Worm (Caenorhabditis elegans) whole organism, early embryonic: ENCODE measurements around the gene cox-17.

Experiments used
- B0310.2 ChIP-seq: sonication (generic microtip); optimal IDR thresholded peaks from 2 replicates; lab custom pipeline; 2016; ENCODE audit warnings: mild to moderate bottlenecking, missing genetic modification characterization, missing compliant biosample characterization
- F13C5.2 ChIP-seq: sonication (generic microtip); optimal IDR thresholded peaks from 2 replicates; lab custom pipeline; 2017; ENCODE audit warnings: mild to moderate bottlenecking, missing genetic modification characterization, inconsistent platforms, missing compliant biosample characterization
- aly-1 ChIP-seq: sonication (generic microtip); optimal IDR thresholded peaks from 2 replicates; lab custom pipeline; 2016; ENCODE audit warnings: missing genetic modification characterization, missing compliant biosample characterization
- ama-1 ChIP-seq: fragments of 150-350 bp; optimal IDR thresholded peaks from 2 replicates; lab custom pipeline; 2014
- ceh-13 ChIP-seq: fragments of 200-800 bp; sonication (Bioruptor generic); optimal IDR thresholded peaks from 2 replicates; lab custom pipeline; 2018; ENCODE audit warnings: mild to moderate bottlenecking, missing genetic modification characterization, missing compliant biosample characterization
- ceh-36 ChIP-seq: sonication (generic microtip); optimal IDR thresholded peaks from 2 replicates; lab custom pipeline; 2016; ENCODE audit warnings: missing genetic modification characterization, inconsistent platforms, missing compliant biosample characterization
- ets-7 ChIP-seq: sonication (generic microtip); optimal IDR thresholded peaks from 2 replicates; lab custom pipeline; 2016; ENCODE audit warnings: missing genotype, missing genetic modification characterization, missing compliant biosample characterization
- flt-1 ChIP-seq: fragments of 200-800 bp; sonication (Bioruptor generic); IDR thresholded peaks from 2 replicates; pipeline ENCODE4 v1.3.6; 2022; ENCODE audit warnings: missing genetic modification characterization, missing compliant biosample characterization
- hmbx-1 ChIP-seq: sonication (generic microtip); optimal IDR thresholded peaks from 2 replicates; lab custom pipeline; 2016; ENCODE audit warnings: mild to moderate bottlenecking, missing genetic modification characterization, missing compliant biosample characterization
- hmg-4 ChIP-seq: fragments of 200-800 bp; sonication (Bioruptor generic); optimal IDR thresholded peaks from 2 replicates; lab custom pipeline; 2018; ENCODE audit warnings: mild to moderate bottlenecking, missing genetic modification characterization, missing compliant biosample characterization
- hnd-1 ChIP-seq: sonication (generic microtip); optimal IDR thresholded peaks from 2 replicates; lab custom pipeline; 2016; ENCODE audit warnings: missing genetic modification characterization, missing compliant biosample characterization
- pes-1 ChIP-seq: fragments of 200-800 bp; sonication (Bioruptor generic); IDR thresholded peaks from 2 replicates; pipeline ENCODE4 v1.3.6; 2022; ENCODE audit warnings: missing genetic modification reagents, missing genetic modification characterization, missing compliant biosample characterization
- scrt-1 ChIP-seq: fragments of 200-800 bp; sonication (Bioruptor generic); IDR thresholded peaks from 2 replicates; pipeline ENCODE4 v1.3.6; 2022; ENCODE audit warnings: missing genetic modification characterization, missing compliant biosample characterization
- sea-1 ChIP-seq: fragments of 200-800 bp; sonication (Bioruptor generic); conservative IDR thresholded peaks from 2 replicates; pipeline ENCODE4 v1.3.6; 2022; ENCODE audit warnings: missing genetic modification characterization, missing compliant biosample characterization
- tbx-11 ChIP-seq: fragments of 200-800 bp; sonication (Bioruptor generic); IDR thresholded peaks from 2 replicates; pipeline ENCODE4 v1.3.6; 2022; ENCODE audit warnings: missing genetic modification characterization, missing compliant biosample characterization
- tbx-37 ChIP-seq: fragments of 200-800 bp; sonication (Bioruptor generic); conservative IDR thresholded peaks from 2 replicates; pipeline ENCODE4 v1.3.6; 2022; ENCODE audit warnings: missing genetic modification reagents, missing genetic modification characterization, missing compliant biosample characterization
- tra-4 ChIP-seq: sonication (generic microtip); optimal IDR thresholded peaks from 2 replicates; lab custom pipeline; 2017; ENCODE audit warnings: missing genetic modification characterization, missing compliant biosample characterization

The cox-17 gene

DNA sequence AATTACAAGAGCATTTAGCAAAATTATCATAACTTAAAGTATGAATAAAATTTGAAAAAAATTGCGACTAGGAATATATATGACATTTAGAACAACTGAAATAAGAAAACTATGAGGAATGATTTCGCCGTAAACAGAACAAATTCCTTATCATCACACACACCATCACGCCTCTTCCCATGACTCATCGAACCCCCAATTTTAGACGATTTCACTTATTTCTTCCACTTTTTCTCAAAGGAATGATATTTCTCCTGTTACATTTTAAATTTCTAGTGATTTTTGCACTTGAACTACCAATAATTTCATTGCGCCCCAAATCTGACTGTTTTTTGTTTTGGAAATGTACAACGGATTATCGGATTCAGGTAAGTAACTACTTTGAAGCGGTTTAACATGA lies 34.1 kb upstream of the cox-17 start, which contains the start of the genes zig-13 and ver-1:
Gene zig-13, minus strand, starts transcription at position 101 of the 400 bp plus-strand sequence.
Gene ver-1, plus strand, starts transcription at position 180 of the 400 bp plus-strand sequence.
- TF ChIP-seq sea-1 (GFP tag; lab: Robert Waterston, UW) (no peak), tra-4 (tag; lab: Kevin White, UChicago) (no peak), scrt-1 (GFP tag; lab: Robert Waterston, UW) (no peak), flt-1 (GFP tag; lab: Robert Waterston, UW) (no peak), hnd-1 (tag; lab: Kevin White, UChicago) (no peak), ama-1 (no peak), ets-7 (tag; lab: Kevin White, UChicago) (no peak), ceh-13 (GFP tag; lab: Kevin White, UChicago) (no peak), B0310.2 (tag; lab: Kevin White, UChicago) (no peak), hmg-4 (GFP tag; lab: Kevin White, UChicago) (no peak), ceh-36 (no peak), F13C5.2 (no peak), hmbx-1 (no peak), tbx-11 (no peak), pes-1 (GFP tag; lab: Robert Waterston, UW) (no peak), aly-1 (no peak)

DNA sequence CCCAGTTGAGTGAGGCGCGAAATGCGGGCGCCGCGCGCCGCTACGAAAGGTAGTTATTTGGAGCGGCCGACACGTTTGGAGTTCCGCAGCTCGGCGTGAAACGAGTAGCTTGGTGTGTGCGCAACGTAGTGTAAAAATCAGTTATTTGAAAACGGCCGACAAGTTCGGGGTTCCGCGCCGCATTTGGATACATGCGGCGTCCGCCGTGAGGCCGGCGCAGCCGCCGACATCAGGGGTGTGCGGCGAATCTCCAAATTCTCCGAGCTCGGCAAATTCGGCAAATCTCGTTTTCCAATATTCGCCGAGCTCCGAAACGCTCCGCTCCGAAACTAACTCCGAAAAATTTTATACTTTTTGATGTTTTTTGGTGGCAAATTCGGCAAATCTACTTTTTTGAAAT lies 32.8 kb upstream of the cox-17 start:
- TF ChIP-seq pes-1 (GFP tag; lab: Robert Waterston, UW) (no peak), B0310.2 (tag; lab: Kevin White, UChicago) (no peak), tra-4 (tag; lab: Kevin White, UChicago) (no peak), F13C5.2 (no peak), scrt-1 (GFP tag; lab: Robert Waterston, UW) (no peak), tbx-11 (no peak), hnd-1 (tag; lab: Kevin White, UChicago) (no peak), ama-1 (no peak), hmbx-1 (no peak), sea-1 (GFP tag; lab: Robert Waterston, UW) (no peak), ceh-13 (GFP tag; lab: Kevin White, UChicago) (no peak)

DNA sequence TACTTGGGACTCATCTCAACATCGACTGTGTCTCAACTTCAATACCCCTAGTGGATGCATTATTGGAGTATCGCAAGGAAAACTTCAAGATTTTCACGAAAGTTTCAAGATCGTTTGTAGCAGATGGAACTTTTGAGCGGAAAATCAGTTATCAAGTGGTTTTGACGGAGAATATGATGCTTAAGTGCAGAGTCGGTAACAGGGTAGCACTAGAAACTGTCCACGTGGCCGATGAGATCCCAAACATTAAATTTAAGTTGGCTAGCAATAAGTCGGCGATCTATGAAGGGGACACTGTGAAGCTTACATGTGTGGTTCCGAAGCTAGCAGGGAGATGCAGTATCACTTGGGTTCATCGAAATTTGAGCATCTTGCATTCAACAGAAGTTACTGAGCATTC lies 31.6 kb upstream of the cox-17 start:
- TF ChIP-seq ceh-13 (GFP tag; lab: Kevin White, UChicago) (no peak), B0310.2 (tag; lab: Kevin White, UChicago) (no peak)

DNA sequence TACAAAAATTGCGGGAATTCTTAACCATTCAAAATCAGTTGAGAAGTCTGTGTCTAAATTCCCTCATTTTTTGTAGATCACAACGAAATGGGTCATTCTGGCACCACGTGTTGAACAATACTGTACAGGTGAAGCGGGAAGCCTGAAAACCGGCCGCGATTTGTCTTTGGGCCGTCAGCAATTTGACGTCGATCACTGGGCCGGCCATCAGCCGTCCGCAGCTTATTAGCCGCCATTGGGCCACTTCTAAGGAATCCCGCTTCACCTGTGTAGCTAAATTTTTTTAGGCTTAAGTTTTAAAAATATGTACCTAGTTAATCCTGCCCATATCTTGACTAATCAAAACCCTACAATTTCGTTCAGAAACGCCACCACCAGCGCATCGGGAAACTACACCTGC lies 31.1 kb upstream of the cox-17 start:
- TF ChIP-seq aly-1 (no peak), ceh-36 (no peak), hmg-4 (GFP tag; lab: Kevin White, UChicago) (no peak)

DNA sequence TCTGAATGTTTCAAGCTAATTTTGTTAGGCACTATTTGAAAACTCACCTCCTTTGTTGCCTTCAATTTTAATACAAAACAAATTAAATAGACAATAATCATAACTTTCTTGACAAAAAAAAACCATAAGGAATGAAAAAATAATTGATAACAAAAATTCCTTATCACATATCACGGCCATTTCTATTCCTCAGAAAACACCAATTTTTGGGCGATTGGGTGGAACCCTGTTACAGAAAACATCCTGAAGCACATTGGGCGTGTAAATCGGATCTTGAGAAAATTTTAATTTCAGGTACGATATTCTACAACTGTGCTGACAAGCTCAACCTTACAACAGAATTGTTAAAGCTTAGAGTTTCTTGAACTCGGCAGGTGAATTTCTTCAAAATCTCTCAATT lies 26.0 kb upstream of the cox-17 start, which contains the start of gene F40G9.8:
Gene F40G9.8, minus strand, starts transcription at position 101 of the 400 bp plus-strand sequence.
- TF ChIP-seq F13C5.2 (no peak), hmbx-1 (no peak), tbx-11 (no peak), hnd-1 (tag; lab: Kevin White, UChicago) (no peak), B0310.2 (tag; lab: Kevin White, UChicago) (no peak), aly-1 (no peak), ets-7 (tag; lab: Kevin White, UChicago) (no peak), tra-4 (tag; lab: Kevin White, UChicago) (no peak), pes-1 (GFP tag; lab: Robert Waterston, UW) (no peak), hmg-4 (GFP tag; lab: Kevin White, UChicago) (no peak), tbx-37 (GFP tag; lab: Robert Waterston, UW) (no peak), ama-1 (no peak), scrt-1 (GFP tag; lab: Robert Waterston, UW) (no peak), flt-1 (GFP tag; lab: Robert Waterston, UW) (no peak), ceh-36 (no peak), ceh-13 (GFP tag; lab: Kevin White, UChicago) (no peak), sea-1 (GFP tag; lab: Robert Waterston, UW) (no peak)

DNA sequence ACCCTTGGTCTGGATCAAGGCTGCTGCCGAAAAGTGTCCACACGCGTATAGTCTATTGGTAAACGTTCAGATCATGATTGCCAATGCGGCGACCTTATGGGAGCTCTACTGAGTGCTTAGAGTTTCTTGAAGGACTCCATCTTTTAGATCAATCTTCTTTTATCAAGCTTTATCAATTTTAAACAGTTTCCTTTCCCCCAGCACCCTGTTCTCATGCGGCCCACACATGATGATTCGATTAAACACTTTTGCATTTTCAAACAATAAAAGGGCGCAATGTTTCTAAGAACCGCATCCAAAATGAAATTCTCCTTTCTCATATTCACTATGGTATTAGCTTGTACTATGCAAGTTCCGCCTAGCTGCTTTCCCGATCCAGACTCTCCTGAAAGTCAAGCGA lies 25.4 kb upstream of the cox-17 start, which contains the start of gene F40G9.7:
Gene F40G9.7, plus strand, starts transcription at position 301 of the 400 bp plus-strand sequence.
- TF ChIP-seq flt-1 (GFP tag; lab: Robert Waterston, UW) (no peak), scrt-1 (GFP tag; lab: Robert Waterston, UW) (no peak), B0310.2 (tag; lab: Kevin White, UChicago) (no peak), ceh-36 (no peak), tbx-11 (no peak), ceh-13 (GFP tag; lab: Kevin White, UChicago) (no peak), aly-1 (no peak), tbx-37 (GFP tag; lab: Robert Waterston, UW) (no peak), ets-7 (tag; lab: Kevin White, UChicago) (no peak), pes-1 (GFP tag; lab: Robert Waterston, UW) (no peak), sea-1 (GFP tag; lab: Robert Waterston, UW) (no peak), hnd-1 (tag; lab: Kevin White, UChicago) (no peak), ama-1 (no peak), tra-4 (tag; lab: Kevin White, UChicago) (no peak), F13C5.2 (no peak), hmg-4 (GFP tag; lab: Kevin White, UChicago) (no peak)

DNA sequence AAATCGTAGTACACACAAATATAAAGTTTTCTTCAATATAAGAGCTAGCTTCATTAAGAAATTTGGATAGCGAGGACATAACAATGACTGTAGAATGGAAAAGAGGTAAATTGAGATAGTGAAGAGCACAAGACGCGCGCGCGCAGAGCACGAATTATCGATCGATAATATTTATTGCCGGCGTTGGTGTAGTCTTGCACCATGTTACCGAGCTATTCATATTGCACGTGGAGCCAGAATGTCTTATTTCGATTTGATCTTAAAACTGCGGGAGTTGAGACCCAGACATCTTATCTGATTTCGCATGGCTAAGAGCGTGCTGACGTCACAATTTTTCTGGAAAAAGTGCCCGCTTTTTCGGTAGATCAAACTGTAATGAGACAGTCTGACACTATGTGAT lies 21.3 kb upstream of the cox-17 start, which contains the start of gene F40G9.18:
Gene F40G9.18, minus strand, starts transcription at position 101 of the 400 bp plus-strand sequence.
- TF ChIP-seq hnd-1 (tag; lab: Kevin White, UChicago) (no peak), pes-1 (GFP tag; lab: Robert Waterston, UW) (no peak), F13C5.2 (no peak), B0310.2 (tag; lab: Kevin White, UChicago) (no peak), hmbx-1 (no peak), scrt-1 (GFP tag; lab: Robert Waterston, UW) (no peak), ceh-36 (no peak), ama-1 (no peak), tbx-11 (no peak)

DNA sequence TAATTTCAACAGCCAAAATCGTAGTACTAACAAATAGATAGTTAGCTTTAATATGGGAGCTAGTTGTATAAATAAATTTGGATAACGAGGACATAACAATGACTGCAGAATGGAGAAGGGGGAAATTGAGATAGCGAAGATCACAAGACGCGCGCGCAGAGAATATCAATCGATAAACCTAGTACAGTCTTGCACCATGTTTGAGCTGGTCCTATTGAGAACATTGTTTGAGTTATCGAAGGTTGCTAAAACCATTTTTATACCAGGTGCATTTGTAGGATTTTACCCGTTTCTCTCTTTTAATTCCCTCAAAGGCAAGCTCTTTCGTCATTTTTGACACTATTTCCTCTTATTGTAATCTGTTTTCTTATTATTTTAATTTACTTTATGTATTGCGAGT lies 19.2 kb upstream of the cox-17 start, which contains the start of the genes F40G9.9 and F40G9.12:
Gene F40G9.9, minus strand, starts transcription at position 101 of the 400 bp plus-strand sequence.
Gene F40G9.12, plus strand, starts transcription at position 231 of the 400 bp plus-strand sequence.
- no peak for TF ChIP-seq ets-7 (tag; lab: Kevin White, UChicago)
- TF ChIP-seq tra-4 (tag; lab: Kevin White, UChicago) = no peak
- no peak for TF ChIP-seq pes-1 (GFP tag; lab: Robert Waterston, UW)
- TF ChIP-seq tbx-37 (GFP tag; lab: Robert Waterston, UW) = no peak
- TF ChIP-seq F13C5.2 = no peak
- TF ChIP-seq hmg-4 (GFP tag; lab: Kevin White, UChicago) = no peak
- no peak for TF ChIP-seq aly-1
- no peak for TF ChIP-seq hnd-1 (tag; lab: Kevin White, UChicago)
- TF ChIP-seq scrt-1 (GFP tag; lab: Robert Waterston, UW) = no peak
- TF ChIP-seq ceh-36 = no peak
- TF ChIP-seq flt-1 (GFP tag; lab: Robert Waterston, UW) = no peak
